Worm (Caenorhabditis elegans) whole organism, L1 larva: ENCODE measurements around the gene K06A9.2.

Experiments used
- Y116A8C.19 ChIP-seq: sonication (generic microtip); optimal IDR thresholded peaks from 2 replicates; lab custom pipeline; 2016; ENCODE audit warnings: missing compliant biosample characterization, missing genetic modification characterization, borderline replicate concordance
- alr-1 ChIP-seq: fragments of 200-800 bp; sonication (Bioruptor generic); optimal IDR thresholded peaks from 2 replicates; lab custom pipeline; 2018; ENCODE audit warnings: borderline replicate concordance, mild to moderate bottlenecking, missing genetic modification characterization, missing compliant biosample characterization
- aly-2 ChIP-seq: fragments of 150-350 bp; optimal IDR thresholded peaks from 2 replicates; lab custom pipeline; 2014; ENCODE audit warnings: missing biosample characterization, missing genetic modification characterization
- blmp-1 ChIP-seq: fragments of 150-350 bp; optimal IDR thresholded peaks from 2 replicates; lab custom pipeline; 2014; ENCODE audit warnings: missing biosample characterization, missing genetic modification characterization
- ceh-82 ChIP-seq, 3 experiments: fragments of 150-350 bp in 1 of 3; sonication (generic microtip) in 2 of 3; optimal IDR thresholded peaks; 2 replicates each; lab custom pipeline; 2014 to 2017; ENCODE audit warnings: missing biosample characterization in 3 of 3, missing genetic modification characterization in 3 of 3
- ceh-88 ChIP-seq: fragments of 200-800 bp; sonication (Bioruptor generic); IDR thresholded peaks from 2 replicates; pipeline ENCODE4 v1.3.6; 2022; ENCODE audit warnings: missing genetic modification characterization, missing compliant biosample characterization
- ces-1 ChIP-seq: fragments of 150-350 bp; optimal IDR thresholded peaks from 2 replicates; lab custom pipeline; 2014; ENCODE audit warnings: missing biosample characterization, missing genetic modification reagents, missing genetic modification characterization
- dsc-1 ChIP-seq: sonication (generic microtip); optimal IDR thresholded peaks from 2 replicates; lab custom pipeline; 2016; ENCODE audit warnings: mild to moderate bottlenecking, missing genetic modification characterization, missing compliant biosample characterization
- efl-1 ChIP-seq, 4 experiments: fragments of 150-350 bp; optimal IDR thresholded peaks in 3 of 4; peaks in 1 of 4; 1 replicate in 1 of 4; 2 replicates in 3 of 4; lab custom pipeline; 2014; ENCODE audit warnings: missing biosample characterization in 2 of 4, missing genetic modification characterization in 2 of 4, missing genetic modification reagents in 2 of 4
- egl-13 ChIP-seq: sonication (generic microtip); optimal IDR thresholded peaks from 2 replicates; lab custom pipeline; 2016; ENCODE audit warnings: missing genotype, missing genetic modification reagents, missing genetic modification characterization, missing compliant biosample characterization
- elt-2 ChIP-seq: sonication (generic microtip); optimal IDR thresholded peaks from 2 replicates; lab custom pipeline; 2016; ENCODE audit warnings: missing genetic modification characterization, mild to moderate bottlenecking, inconsistent platforms, missing compliant biosample characterization, missing genetic modification reagents
- elt-3 ChIP-seq, 6 experiments: fragments of 150-350 bp in 1 of 6; sonication (generic microtip); optimal IDR thresholded peaks; 2 replicates each; lab custom pipeline; 2017 to 2018; ENCODE audit warnings: missing biosample characterization in 6 of 6, missing genetic modification characterization in 6 of 6, inconsistent platforms in 1 of 6
- ets-5 ChIP-seq: fragments of 200-800 bp; sonication (Bioruptor generic); IDR thresholded peaks from 2 replicates; pipeline ENCODE4 v1.3.6; 2022; ENCODE audit warnings: missing genetic modification characterization, missing compliant biosample characterization
- fkh-10 ChIP-seq: sonication (generic microtip); optimal IDR thresholded peaks from 2 replicates; lab custom pipeline; 2017; ENCODE audit warnings: missing biosample characterization, missing genetic modification reagents, missing genetic modification characterization
- fkh-8 ChIP-seq: sonication (generic microtip); optimal IDR thresholded peaks from 2 replicates; lab custom pipeline; 2016; ENCODE audit warnings: mild to moderate bottlenecking, missing genetic modification characterization, missing compliant biosample characterization
- fos-1 ChIP-seq: fragments of 150-350 bp; optimal IDR thresholded peaks from 2 replicates; lab custom pipeline; 2014; ENCODE audit warnings: missing biosample characterization, missing genetic modification characterization
- grh-1 ChIP-seq: fragments of 200-800 bp; sonication (Bioruptor generic); IDR thresholded peaks from 2 replicates; pipeline ENCODE4 v1.3.6; 2022; ENCODE audit warnings: missing genetic modification reagents, missing genetic modification characterization, missing compliant biosample characterization
- irx-1 ChIP-seq: sonication (generic microtip); optimal IDR thresholded peaks from 2 replicates; lab custom pipeline; 2016; ENCODE audit warnings: missing genetic modification characterization, missing compliant biosample characterization
- isw-1 ChIP-seq: fragments of 200-800 bp; sonication (Bioruptor generic); IDR thresholded peaks from 2 replicates; pipeline ENCODE4 v1.3.6; 2022; ENCODE audit warnings: missing genetic modification characterization, missing compliant biosample characterization
- lin-14 ChIP-seq: fragments of 200-800 bp; sonication (Bioruptor generic); optimal IDR thresholded peaks from 2 replicates; lab custom pipeline; 2018; ENCODE audit warnings: mild to moderate bottlenecking, missing genetic modification characterization, moderate library complexity, missing compliant biosample characterization
- lin-35 ChIP-seq, 2 experiments: fragments of 150-350 bp; optimal IDR thresholded peaks; 2 replicates each; lab custom pipeline; 2014; ENCODE audit warnings: missing biosample characterization in 2 of 2, missing genetic modification characterization in 2 of 2, missing genetic modification reagents in 2 of 2
- mab-9 ChIP-seq: fragments of 200-800 bp; sonication (Bioruptor generic); IDR thresholded peaks from 2 replicates; pipeline ENCODE4 v1.3.6; 2022; ENCODE audit warnings: missing genetic modification reagents, missing genetic modification characterization, missing compliant biosample characterization
- mef-2 ChIP-seq: fragments of 150-350 bp; optimal IDR thresholded peaks from 2 replicates; lab custom pipeline; 2014; ENCODE audit warnings: missing biosample characterization, missing genetic modification characterization
- mep-1 ChIP-seq: fragments of 150-350 bp; optimal IDR thresholded peaks from 2 replicates; lab custom pipeline; 2014; ENCODE audit warnings: missing biosample characterization, missing genetic modification characterization
- nhr-11 ChIP-seq: fragments of 150-350 bp; optimal IDR thresholded peaks from 2 replicates; lab custom pipeline; 2014; ENCODE audit warnings: missing biosample characterization, missing genetic modification characterization
- nhr-12 ChIP-seq: sonication (generic microtip); optimal IDR thresholded peaks from 2 replicates; lab custom pipeline; 2017; ENCODE audit warnings: missing biosample characterization, missing genetic modification characterization
- nhr-28 ChIP-seq: fragments of 150-350 bp; optimal IDR thresholded peaks from 2 replicates; lab custom pipeline; 2014; ENCODE audit warnings: missing biosample characterization, missing genetic modification characterization
- nhr-76 ChIP-seq: sonication (generic microtip); optimal IDR thresholded peaks from 2 replicates; lab custom pipeline; 2017; ENCODE audit warnings: missing biosample characterization, missing genetic modification characterization
- nhr-77 ChIP-seq: fragments of 150-350 bp; optimal IDR thresholded peaks from 2 replicates; lab custom pipeline; 2014; ENCODE audit warnings: missing biosample characterization, missing genetic modification characterization
- nhr-84 ChIP-seq: sonication (generic microtip); optimal IDR thresholded peaks from 2 replicates; lab custom pipeline; 2017; ENCODE audit warnings: missing biosample characterization, missing genetic modification characterization
- nhr-85 ChIP-seq: sonication (generic microtip); peaks from one replicate; lab custom pipeline; 2016; ENCODE audit warnings: missing genetic modification characterization, inconsistent platforms, missing compliant biosample characterization
- nhr-90 ChIP-seq: sonication (generic microtip); optimal IDR thresholded peaks from 2 replicates; lab custom pipeline; 2016; ENCODE audit warnings: mild to moderate bottlenecking, missing genetic modification characterization, missing compliant biosample characterization; ENCODE audit not compliant: poor library complexity
- rnt-1 ChIP-seq: sonication (generic microtip); optimal IDR thresholded peaks from 2 replicates; lab custom pipeline; 2016; ENCODE audit warnings: mild to moderate bottlenecking, missing genetic modification characterization, moderate library complexity, missing compliant biosample characterization
- snu-23 ChIP-seq: sonication (generic microtip); optimal IDR thresholded peaks from 2 replicates; lab custom pipeline; 2016; ENCODE audit warnings: missing genetic modification characterization, missing compliant biosample characterization
- unc-30 ChIP-seq: sonication (generic microtip); optimal IDR thresholded peaks from 2 replicates; lab custom pipeline; 2017; ENCODE audit warnings: missing biosample characterization, missing genetic modification characterization
- unc-86 ChIP-seq: sonication (generic microtip); optimal IDR thresholded peaks from 2 replicates; lab custom pipeline; 2016; ENCODE audit warnings: missing genetic modification characterization, missing compliant biosample characterization
- xbp-1 ChIP-seq: sonication (generic microtip); optimal IDR thresholded peaks from 2 replicates; lab custom pipeline; 2016; ENCODE audit warnings: missing genetic modification characterization, missing compliant biosample characterization
- zag-1 ChIP-seq: fragments of 150-350 bp; optimal IDR thresholded peaks from 2 replicates; lab custom pipeline; 2014; ENCODE audit warnings: missing biosample characterization, missing genetic modification characterization
- ztf-4 ChIP-seq: fragments of 150-350 bp; optimal IDR thresholded peaks from 2 replicates; lab custom pipeline; 2014; ENCODE audit warnings: missing biosample characterization, missing genetic modification characterization

K06A9.2 gene

ce11 chrX:1504529-1505080 lies 31.6 kb upstream of the K06A9.2 start (continued):
- no peak for TF ChIP-seq Y116A8C.19 (tag; lab: Kevin White, UChicago)
- peak; percentile 100 for TF ChIP-seq nhr-85 (tag; lab: Kevin White, UChicago)
- TF ChIP-seq fkh-10 = no peak
- no peak for TF ChIP-seq ces-1 (GFP tag; lab: Kevin White, UChicago)
- TF ChIP-seq alr-1 (tag; lab: Kevin White, UChicago) = no peak
- TF ChIP-seq fos-1 (tag; lab: Kevin White, UChicago) = peak; percentile 68
- TF ChIP-seq nhr-28 (tag; lab: Kevin White, UChicago) = no peak
- peak; percentile 82 for TF ChIP-seq ztf-4
- TF ChIP-seq dsc-1 = no peak
- peak; percentile 96 for TF ChIP-seq grh-1
- no peak for TF ChIP-seq egl-13 (tag; lab: Kevin White, UChicago)
- TF ChIP-seq nhr-11 (tag; lab: Kevin White, UChicago) = peak; percentile 75
- peak; percentile 95 for TF ChIP-seq lin-14
- no peak for TF ChIP-seq nhr-76 (tag; lab: Kevin White, UChicago)
- peak in 1 of 3 experiments; percentile 2 for TF ChIP-seq ceh-82 (tag; optimal IDR thresholded peaks at IDR 0.05; lab: Kevin White, UChicago)
- TF ChIP-seq nhr-12 (tag; lab: Kevin White, UChicago) = no peak
- TF ChIP-seq efl-1 (optimal IDR thresholded peaks at IDR 0.05; lab: Kevin White, UChicago) = peak; percentile 69 to 75
- TF ChIP-seq efl-1 (GFP tag; optimal IDR thresholded peaks at IDR 0.05 in 1 of 2; lab: Kevin White, UChicago) = peak; percentile 47 to 97
- TF ChIP-seq rnt-1 (tag; lab: Kevin White, UChicago) = peak; percentile 91
- TF ChIP-seq unc-86 (tag; lab: Kevin White, UChicago) = no peak
- TF ChIP-seq aly-2 = no peak
- TF ChIP-seq nhr-84 = no peak
- TF ChIP-seq unc-30 = no peak
- TF ChIP-seq xbp-1 (tag; lab: Kevin White, UChicago) = peak; percentile 82
- peak; percentile 58 to 92 for TF ChIP-seq lin-35 (GFP tag; optimal IDR thresholded peaks at IDR 0.05; lab: Kevin White, UChicago)
- peak; percentile 98 for TF ChIP-seq nhr-90 (tag; lab: Kevin White, UChicago)
- peak; percentile 83 for TF ChIP-seq mep-1 (tag; lab: Kevin White, UChicago)
- TF ChIP-seq fkh-8 = peak; percentile 17
- no peak for TF ChIP-seq zag-1 (tag; lab: Kevin White, UChicago)
- 0 out of 2 replicates have a peak, but pooled peaks have one; percentile 3 for TF ChIP-seq isw-1
- TF ChIP-seq elt-3 (tag; optimal IDR thresholded peaks at IDR 0.05; lab: Kevin White, UChicago) = peak; percentile 34 to 100 (median 85)
- TF ChIP-seq irx-1 = peak; percentile 91
- TF ChIP-seq snu-23 (GFP tag; lab: Kevin White, UChicago) = peak; percentile 96

- TF ChIP-seq efl-1 (optimal IDR thresholded peaks at IDR 0.05; lab: Kevin White, UChicago) = no peak
- TF ChIP-seq efl-1 (GFP tag; optimal IDR thresholded peaks at IDR 0.05 in 1 of 2; lab: Kevin White, UChicago) = no peak
- no peak for TF ChIP-seq nhr-77 (tag; lab: Kevin White, UChicago)
- TF ChIP-seq lin-35 (GFP tag; optimal IDR thresholded peaks at IDR 0.05; lab: Kevin White, UChicago) = no peak
- TF ChIP-seq ztf-4 = no peak
- TF ChIP-seq unc-30 = no peak
- no peak for TF ChIP-seq Y116A8C.19 (tag; lab: Kevin White, UChicago)
- no peak for TF ChIP-seq grh-1
- no peak for TF ChIP-seq fos-1 (tag; lab: Kevin White, UChicago)
- TF ChIP-seq nhr-76 (tag; lab: Kevin White, UChicago) = no peak
- no peak for TF ChIP-seq xbp-1 (tag; lab: Kevin White, UChicago)
- no peak for TF ChIP-seq zag-1 (tag; lab: Kevin White, UChicago)
- no peak for TF ChIP-seq blmp-1
- no peak for TF ChIP-seq elt-2 (tag; lab: Kevin White, UChicago)
- no peak for TF ChIP-seq ceh-88
- TF ChIP-seq mab-9 (GFP tag; lab: Robert Waterston, UW) = no peak
- TF ChIP-seq nhr-12 (tag; lab: Kevin White, UChicago) = no peak
- no peak for TF ChIP-seq ets-5 (GFP tag; lab: Robert Waterston, UW)
- no peak for TF ChIP-seq mef-2 (tag; lab: Kevin White, UChicago)
These were observed 23.9 kb upstream of the K06A9.2 start for ce11 chrX:1512307-1512706.
